Worm (Caenorhabditis elegans): ENCODE data around the gene zhp-4.

DNA sequence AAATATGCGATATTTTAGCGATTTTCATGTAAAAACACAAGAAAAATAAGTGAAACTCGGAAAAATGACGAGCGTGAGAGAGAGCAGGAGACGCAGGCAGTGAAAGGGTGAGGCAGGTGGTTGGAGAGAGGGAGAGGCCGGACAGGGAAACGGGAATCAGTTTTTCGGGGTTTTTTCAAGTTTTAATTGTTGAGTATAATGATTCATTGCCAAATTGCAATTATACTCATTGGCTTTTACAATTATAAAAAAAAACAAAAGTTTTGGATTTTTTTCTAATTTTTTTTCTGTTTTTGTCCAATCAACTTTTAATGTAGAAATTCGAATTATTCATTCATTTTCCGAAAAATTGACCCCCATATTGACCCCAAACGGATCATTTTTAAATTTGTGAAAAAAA lies 19.0 kb downstream of the zhp-4 start, which contains the start of gene nhr-95:
- TF ChIP-seq dao-5 (tag; optimal IDR thresholded peaks at IDR 0.05) (no peak), W03F9.2 (tag; optimal IDR thresholded peaks at IDR 0.05) (no peak)
